Fruit fly (Drosophila melanogaster): ENCODE measurements around the gene CG10694.

DNA sequence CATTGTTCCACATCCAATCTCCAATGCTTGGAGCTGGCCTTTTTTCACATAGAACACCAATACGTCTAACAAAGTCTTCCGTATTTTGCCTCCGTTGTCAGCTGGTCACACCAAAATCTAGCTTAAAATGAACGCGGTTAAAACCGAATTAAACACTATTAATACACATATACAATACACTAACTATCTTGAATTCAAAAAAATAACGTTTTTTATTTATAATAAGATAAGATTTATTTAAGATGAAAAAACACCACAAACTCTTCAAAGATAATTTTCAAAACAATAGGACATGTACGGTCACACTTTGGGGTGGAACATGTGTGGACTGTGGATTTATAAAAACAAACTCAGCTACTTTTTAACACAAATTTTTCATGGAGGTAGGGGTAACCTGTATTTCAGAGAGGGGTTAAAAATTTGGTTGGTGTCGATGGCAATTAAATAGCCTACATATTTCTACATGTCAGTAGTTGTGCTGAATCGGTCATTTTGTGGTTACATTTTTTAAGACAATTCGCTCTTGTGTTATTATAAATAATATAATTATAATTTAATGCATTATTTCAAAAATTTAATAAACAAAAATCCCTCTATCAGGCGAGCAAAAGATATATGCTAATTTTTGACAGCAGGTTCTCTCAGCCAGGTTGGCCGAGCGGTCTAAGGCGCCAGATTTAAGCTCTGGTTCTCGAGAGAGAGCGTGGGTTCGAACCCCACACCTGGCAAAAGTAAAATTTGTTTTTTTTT lies 5.3 kb downstream of the CG10694 start, which contains the start of gene CG13605:
- TF ChIP-seq Ets21C (GFP tag; optimal IDR thresholded peaks at IDR 0.05) (peak; percentile 37), CG10631 (GFP tag; optimal IDR thresholded peaks at IDR 0.05) (peak; percentile 55), CG6854 (GFP tag; optimal IDR thresholded peaks at IDR 0.05) (peak; percentile 69), CG16779 (tag; optimal IDR thresholded peaks at IDR 0.05) (peak; percentile 35)
